Worm (Caenorhabditis elegans): ENCODE measurements around the gene ceh-18.

- TF ChIP-seq fos-1 (tag; optimal IDR thresholded peaks at IDR 0.05) (peak; percentile 61), zag-1 (tag; optimal IDR thresholded peaks at IDR 0.05) (no peak), blmp-1 (tag; optimal IDR thresholded peaks at IDR 0.05; ENCODE audit: insufficient read depth) (peak; percentile 91), snpc-4 (tag; optimal IDR thresholded peaks at IDR 0.05) (no peak), R02D3.7 (tag; optimal IDR thresholded peaks at IDR 0.05) (no peak), nhr-237 (tag; optimal IDR thresholded peaks at IDR 0.05) (no peak), nhr-11 (tag; optimal IDR thresholded peaks at IDR 0.05) (no peak), ztf-11 (tag; optimal IDR thresholded peaks at IDR 0.05) (no peak), unc-39 (tag; optimal IDR thresholded peaks at IDR 0.05) (no peak), lin-39 (tag; optimal IDR thresholded peaks at IDR 0.05) (no peak), nhr-12 (tag; optimal IDR thresholded peaks at IDR 0.05) (no peak)
Measured at ce11 chrX:3818856-3819524, 38.6 kb downstream of the ceh-18 start.
